Worm (Caenorhabditis elegans): ENCODE data around the gene fbxb-55.

DNA sequence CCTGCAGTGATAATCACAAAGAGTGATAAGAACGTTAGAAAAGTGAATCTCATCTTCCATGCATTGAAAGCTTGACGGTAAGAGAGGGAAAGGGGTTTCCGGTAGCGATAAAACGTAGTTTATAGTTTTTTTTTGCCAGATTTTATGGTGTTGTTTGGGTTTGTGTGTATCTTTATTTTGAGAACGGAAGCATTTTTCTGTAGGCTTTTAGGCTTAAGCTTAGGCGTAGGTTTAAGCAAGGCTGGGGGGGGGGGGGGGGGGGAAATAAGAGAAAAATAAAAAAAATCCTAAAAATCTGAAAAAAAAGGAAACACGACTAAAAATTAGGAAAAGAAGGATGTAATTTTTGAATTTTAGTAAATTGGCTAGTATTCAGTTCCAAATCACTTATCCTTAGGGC is 10.3 kb downstream of the fbxb-55 start, which contains the start of gene C35B1.8:
- TF ChIP-seq T22C8.4 (GFP tag; IDR thresholded peaks at IDR 0.05) (no peak), klf-2 (GFP tag; conservative IDR thresholded peaks at IDR 0.05) (no peak), ztf-29 (GFP tag; IDR thresholded peaks at IDR 0.05) (no peak), tab-1 (GFP tag; IDR thresholded peaks at IDR 0.05) (no peak), cog-1 (tag; optimal IDR thresholded peaks at IDR 0.05) (no peak), flt-1 (GFP tag; IDR thresholded peaks at IDR 0.05) (no peak), med-1 (GFP tag; optimal IDR thresholded peaks at IDR 0.05; ENCODE audit: insufficient read depth) (no peak)

Measured in whole organism, midembryonic.